Worm (Caenorhabditis elegans): ENCODE results near the gene tlk-1.

DNA sequence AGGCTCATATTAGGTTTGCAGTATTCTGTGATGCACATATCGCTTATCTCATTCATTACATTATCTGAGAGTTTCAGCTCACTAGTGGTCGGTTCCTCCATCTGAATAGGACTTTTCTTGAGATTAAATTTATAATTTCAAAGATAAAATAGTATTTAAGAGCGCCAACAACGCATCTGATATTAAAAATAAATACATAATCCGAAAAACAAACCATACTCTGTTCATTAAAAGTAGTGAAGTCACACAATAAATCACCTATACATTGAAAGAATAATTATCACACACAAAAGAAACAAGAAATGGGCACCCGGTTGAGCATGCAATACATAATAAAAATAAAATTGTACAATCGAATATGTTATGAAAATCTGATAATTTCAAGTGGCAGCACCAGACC, 57.7 kb downstream of the tlk-1 start, which contains the start of gene vps-53:
- TF ChIP-seq ztf-11 (tag; optimal IDR thresholded peaks at IDR 0.05), result no peak
- TF ChIP-seq nhr-28 (tag; optimal IDR thresholded peaks at IDR 0.05), result no peak
- TF ChIP-seq elt-2 (tag; optimal IDR thresholded peaks at IDR 0.05), result no peak

Measured in whole organism, L3 larva.